Worm (Caenorhabditis elegans) whole organism, L4/young adult: ENCODE data around the gene coh-1.

Experiments
- W03F9.2 ChIP-seq: fragments of 150-350 bp; optimal IDR thresholded peaks from 2 replicates; lab custom pipeline; 2014; ENCODE audit warnings: missing biosample characterization, missing genetic modification characterization
- dao-5 ChIP-seq: sonication (generic microtip); optimal IDR thresholded peaks from 2 replicates; lab custom pipeline; 2016; ENCODE audit warnings: missing genotype, missing genetic modification characterization, moderate library complexity, missing compliant biosample characterization
- him-1 ChIP-seq: sonication (generic microtip); optimal IDR thresholded peaks from 2 replicates; lab custom pipeline; 2016; ENCODE audit warnings: missing genotype, missing genetic modification reagents, missing genetic modification characterization, missing compliant biosample characterization

coh-1 gene

DNA sequence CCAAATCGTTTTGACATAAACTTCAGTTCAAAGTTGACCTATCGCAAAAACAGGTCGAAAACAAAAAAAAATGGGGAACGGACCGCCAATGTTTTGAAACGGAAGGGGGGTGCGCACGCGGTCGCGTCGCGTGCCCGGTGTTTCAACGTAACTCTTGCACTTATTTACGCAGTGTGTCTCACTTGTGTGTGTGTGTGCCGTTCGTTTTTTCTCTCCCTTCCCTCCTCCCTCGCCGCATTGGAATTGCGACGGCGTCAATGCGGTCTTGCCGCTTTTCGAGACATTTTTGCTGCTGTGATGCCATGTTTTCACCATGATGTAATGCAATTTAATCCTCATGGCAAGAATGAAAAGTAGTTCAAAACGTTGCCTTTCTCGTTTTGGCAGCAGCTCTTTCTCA is 3.7 kb upstream of the coh-1 start:
- no peak for TF ChIP-seq him-1
- TF ChIP-seq dao-5: no peak
- no peak for TF ChIP-seq W03F9.2 (tag; lab: Kevin White, UChicago)

DNA sequence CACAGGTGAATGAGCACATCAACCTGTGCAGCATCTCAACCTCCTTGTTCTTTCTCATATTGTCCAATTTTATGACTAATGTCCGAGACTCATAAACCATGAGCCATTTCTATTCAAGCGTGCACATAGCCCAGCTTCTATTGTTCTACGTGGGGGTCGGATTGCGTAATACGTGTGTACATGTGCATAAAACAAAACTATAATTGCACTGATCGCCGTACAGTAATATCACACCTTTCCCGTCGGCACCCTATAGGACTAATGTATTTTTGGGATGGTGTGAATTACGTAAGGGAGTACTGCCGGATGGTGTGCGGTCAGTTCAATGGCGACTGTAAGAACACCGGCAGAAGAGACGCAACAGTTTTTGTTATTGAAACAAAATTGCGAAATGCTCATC is 4.9 kb downstream of the coh-1 start:
- TF ChIP-seq W03F9.2 (tag; lab: Kevin White, UChicago): no peak

DNA sequence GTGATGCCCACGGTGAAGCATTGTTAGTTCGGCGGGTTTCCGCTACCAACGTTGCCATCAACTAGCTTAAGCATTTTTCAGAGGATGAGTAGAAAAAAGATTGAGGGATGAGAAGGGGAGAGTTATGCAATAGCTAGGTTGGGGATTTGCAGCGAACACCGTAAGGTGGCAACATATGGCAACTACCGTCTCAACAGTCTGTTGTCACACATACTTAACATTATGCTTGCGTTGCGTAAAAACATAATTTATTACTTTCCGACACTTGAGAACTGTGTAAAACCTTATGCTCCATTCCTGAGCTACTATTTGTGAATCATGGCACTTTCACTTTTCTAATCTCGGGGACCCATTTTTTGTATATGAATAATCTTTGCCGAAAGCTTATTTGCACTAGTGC is 8.1 kb downstream of the coh-1 start:
- TF ChIP-seq W03F9.2 (tag; lab: Kevin White, UChicago) (no peak), dao-5 (no peak), him-1 (no peak)

DNA sequence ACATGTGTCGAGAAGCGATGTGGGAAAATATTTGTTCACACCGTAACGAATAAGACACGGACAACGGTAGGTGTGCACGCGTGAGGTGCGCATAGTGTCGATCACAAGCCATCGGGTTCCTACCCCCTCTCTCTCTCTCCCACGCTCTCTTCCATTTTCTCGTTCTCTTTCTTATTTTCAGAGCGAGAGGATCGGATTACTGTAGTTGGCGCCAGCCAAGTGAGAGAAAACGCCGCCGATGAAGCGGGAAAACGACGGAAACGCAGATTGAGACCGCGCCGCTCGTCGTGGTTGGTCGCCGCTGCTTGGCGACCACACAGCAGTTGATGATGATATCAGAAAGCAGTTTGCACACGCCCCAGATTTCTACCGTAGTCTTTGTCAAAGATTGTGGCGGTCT is 10.4 kb downstream of the coh-1 start:
- TF ChIP-seq him-1 (no peak), W03F9.2 (tag; lab: Kevin White, UChicago) (no peak), dao-5 (no peak)

DNA sequence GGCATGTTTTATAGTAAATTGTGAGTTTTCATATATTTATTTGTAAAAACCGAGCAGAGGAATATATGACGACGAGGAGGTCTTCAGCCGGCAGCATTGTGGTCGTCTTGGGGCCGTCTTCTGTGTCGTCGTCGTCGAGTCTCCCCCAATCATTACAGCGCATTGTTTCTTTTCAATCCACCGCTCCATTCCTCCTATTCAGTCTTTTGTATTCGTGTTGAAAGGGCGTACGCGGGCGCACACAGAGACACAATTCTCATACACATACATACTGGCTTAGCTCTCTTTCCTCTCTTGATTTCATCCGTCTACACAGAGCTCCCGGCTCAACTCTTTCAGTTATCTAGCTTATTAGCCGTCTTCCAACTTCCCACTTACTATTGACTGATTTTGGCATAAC is 11.2 kb downstream of the coh-1 start, which contains the start of gene sox-2:
Gene sox-2, minus strand, starts transcription at position 100 of the 400 bp plus-strand sequence.
- TF ChIP-seq dao-5 (no peak), W03F9.2 (tag; lab: Kevin White, UChicago) (no peak), him-1 (no peak)

DNA sequence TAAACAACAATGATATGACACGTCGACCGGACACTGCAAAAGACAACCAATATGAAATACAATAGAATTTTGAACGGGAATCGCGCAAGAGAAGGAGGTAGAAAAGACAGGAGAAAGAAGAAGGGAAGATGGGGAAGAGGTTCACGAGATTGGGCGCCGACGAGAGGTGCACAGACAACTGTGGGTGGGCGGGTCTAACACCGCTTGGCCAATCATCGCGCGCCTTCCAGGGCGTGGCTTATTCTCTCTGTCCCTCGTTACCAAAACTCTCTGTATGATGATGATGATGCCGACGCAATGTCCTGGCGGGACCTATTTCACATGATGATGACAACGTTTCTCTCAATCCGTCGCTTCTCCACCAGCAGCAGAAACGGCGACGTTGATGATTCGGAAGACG is 14.3 kb downstream of the coh-1 start:
- TF ChIP-seq W03F9.2 (tag; lab: Kevin White, UChicago) (no peak), dao-5 (no peak), him-1 (no peak)

DNA sequence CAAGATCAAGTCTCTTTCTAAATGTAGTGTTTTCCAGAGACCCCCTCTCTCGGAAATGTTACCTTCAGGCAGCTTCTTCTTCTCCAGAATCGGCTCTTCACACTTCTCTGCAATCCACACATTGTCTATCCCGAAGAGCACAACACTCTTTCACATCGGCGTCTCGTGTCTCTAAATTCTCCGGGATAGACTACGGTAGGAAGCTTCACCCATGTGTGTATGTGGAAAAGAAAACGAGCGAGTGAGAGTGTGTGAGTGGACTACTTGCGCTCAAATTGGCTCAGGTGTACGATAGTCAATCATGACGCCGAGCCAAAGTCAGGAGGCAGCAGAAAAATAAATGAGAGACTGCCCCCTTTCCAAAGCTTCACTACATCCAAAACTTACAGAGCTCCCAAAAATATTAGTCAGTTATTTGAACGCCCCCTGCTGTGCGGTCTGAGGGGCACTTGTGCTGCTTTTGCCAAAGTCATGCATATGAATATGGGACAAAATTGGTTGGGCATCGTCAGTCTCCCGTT is 17.6 kb downstream of the coh-1 start:
- TF ChIP-seq him-1 (no peak), W03F9.2 (tag; lab: Kevin White, UChicago) (no peak), dao-5 (no peak)

DNA sequence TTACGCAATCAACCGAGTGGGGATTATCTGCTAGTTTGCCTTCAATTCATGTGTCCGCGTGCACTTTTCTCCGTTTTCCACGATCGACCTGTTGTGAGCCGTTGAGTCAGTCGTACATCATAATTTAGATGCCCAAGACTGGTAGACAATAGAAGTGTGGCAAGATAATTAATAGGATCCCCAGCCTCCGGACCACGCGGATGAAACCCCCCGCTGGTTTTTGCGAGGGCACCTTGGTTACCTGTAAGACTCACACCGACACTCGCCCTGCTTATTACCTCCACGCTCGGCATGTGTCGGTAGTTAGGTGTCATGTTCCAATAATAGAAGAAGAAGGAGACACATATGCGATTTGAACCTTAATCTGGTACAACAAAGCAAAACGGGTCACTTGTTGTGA is 18.9 kb downstream of the coh-1 start:
- TF ChIP-seq him-1: no peak

DNA sequence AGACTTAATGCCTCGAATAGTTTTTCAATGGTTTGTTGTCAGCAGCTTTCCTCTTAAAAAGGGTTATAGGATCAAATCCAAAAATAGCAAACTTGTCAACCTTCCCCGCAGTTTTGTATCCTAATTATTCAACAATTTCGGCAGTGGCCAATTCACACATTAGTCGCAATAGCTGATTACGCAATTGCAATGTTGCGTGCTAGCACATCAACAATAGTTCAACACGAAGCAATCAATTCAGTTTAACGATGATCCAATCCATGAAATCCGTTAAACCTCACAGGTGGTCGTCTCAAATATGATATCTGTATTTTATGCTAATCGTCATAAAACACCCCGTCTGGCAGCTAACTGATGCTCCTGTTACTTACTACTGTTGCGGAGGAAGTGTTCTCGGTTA is 22.2 kb downstream of the coh-1 start:
- no peak for TF ChIP-seq him-1
- TF ChIP-seq W03F9.2 (tag; lab: Kevin White, UChicago): no peak
- TF ChIP-seq dao-5: no peak

DNA sequence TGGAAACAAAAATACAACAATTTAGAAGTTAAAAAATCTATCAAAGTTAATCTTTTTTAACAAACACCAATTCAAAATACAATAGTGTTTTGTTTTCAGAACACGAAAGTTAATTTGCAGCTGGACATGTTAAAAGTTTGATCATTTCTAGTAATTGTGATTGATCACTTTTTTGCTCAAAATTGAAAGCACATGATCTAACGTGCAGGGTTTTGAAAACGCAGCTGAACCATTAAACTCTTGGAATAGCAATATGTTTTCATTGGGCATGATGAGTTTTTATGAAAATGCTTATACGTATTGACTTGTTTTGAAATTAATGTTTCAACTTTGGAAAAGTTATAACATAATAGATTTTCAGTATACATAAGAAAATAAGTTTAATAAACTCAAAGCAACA is 27.5 kb downstream of the coh-1 start:
- TF ChIP-seq dao-5: no peak
- no peak for TF ChIP-seq W03F9.2 (tag; lab: Kevin White, UChicago)
- TF ChIP-seq him-1: no peak

DNA sequence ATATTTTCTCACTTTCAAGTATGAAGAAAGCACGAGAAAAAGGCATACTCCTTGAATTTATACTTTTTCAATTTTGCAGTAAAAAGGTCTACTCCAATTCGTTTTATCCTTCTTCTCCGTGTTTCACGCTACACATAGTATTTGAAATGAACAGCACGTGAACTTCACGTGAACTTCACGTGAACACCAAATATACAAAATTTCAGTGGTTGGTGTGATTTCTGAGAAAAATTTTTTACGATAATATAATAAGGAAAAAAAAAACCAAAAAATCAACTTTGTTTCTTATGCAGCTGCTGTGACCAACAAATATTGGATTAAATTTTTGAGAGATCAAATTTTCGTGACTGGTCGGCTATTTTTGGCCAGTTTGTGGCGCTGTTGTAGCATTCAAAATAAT is 28.3 kb downstream of the coh-1 start:
- no peak for TF ChIP-seq him-1
- TF ChIP-seq W03F9.2 (tag; lab: Kevin White, UChicago): no peak
- no peak for TF ChIP-seq dao-5

DNA sequence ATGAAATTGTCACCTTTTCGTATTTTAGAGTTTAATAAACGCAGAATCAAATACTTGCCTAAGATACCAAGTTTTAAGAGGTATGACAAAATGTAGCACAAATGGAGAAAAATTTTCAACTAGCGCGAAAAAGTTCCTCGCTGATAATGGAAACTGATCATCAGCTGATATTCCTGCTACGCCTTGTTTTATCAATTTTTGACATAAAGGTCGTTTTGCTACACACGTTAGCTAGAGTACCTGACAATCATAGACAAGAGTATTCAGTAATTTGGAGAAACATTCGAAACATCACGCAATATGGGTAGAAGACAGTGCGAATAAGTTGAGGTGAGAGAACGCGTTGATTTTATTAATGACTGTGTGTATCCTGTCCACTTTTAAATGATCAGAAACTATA is 29.1 kb downstream of the coh-1 start:
- TF ChIP-seq W03F9.2 (tag; lab: Kevin White, UChicago): no peak
- no peak for TF ChIP-seq dao-5
- TF ChIP-seq him-1: no peak

DNA sequence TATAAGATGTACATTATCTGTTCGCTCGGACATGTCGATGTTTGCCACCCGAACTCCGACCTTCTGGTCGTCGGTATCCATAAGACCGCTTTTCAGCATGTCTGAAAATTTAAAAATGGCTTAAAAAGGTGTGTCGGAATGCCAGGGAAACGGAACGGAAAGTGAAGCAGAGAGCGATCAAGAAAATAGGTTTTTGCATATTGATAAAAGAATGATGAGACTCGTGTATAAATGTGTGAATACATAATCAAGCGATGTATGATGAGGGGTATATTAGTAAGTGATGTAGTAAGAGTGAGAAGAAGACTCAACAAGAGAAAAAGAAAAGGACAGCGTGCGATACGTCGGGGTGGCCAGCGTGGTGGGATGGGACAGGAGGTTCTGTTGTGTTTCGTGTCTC is 32.3 kb downstream of the coh-1 start, which contains the start of gene acl-12:
Gene acl-12, minus strand, starts transcription at position 101 of the 400 bp plus-strand sequence.
- TF ChIP-seq dao-5 (no peak), him-1 (no peak), W03F9.2 (tag; lab: Kevin White, UChicago) (no peak)

DNA sequence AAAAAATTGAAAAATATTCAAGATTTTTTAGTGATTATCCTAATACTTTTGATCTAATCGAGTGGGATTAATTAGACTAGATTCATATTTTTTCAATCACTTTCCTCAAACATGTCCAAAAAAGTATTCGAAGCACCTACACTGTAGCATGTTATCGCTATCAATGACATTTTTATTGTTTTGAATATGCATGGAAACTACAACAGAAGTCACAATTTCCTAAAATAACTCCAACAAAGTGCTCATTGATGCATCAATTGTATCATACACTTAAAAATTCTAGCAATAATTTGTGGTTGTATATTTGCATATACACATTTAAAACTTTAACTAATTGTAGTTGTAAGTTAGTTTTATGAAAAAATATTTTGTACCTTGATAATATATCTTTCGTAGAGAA is 34.7 kb downstream of the coh-1 start:
- TF ChIP-seq W03F9.2 (tag; lab: Kevin White, UChicago) (no peak), him-1 (no peak), dao-5 (no peak)

DNA sequence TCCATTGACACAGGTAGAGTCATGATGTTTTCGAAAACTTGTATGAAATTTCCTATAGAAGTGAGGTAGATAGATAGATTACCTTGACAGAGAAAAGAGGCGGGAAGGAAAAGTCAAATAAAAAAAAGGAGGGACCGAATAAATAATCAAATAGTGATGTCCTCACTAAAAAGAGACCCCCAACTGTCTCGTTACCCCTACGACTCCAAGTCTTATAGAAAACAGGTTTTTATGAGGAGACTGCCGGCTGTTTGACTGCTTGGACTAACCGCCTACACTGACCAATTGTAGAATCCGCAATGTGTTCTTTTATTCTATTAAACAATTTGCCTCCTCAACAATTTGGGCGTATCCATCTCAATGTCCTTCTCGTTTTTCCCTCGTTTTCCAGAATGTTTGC is 36.9 kb downstream of the coh-1 start, which contains the start of gene C01C10.2:
Gene C01C10.2, minus strand, starts transcription at position 170 of the 400 bp plus-strand sequence.
- TF ChIP-seq dao-5 (no peak), him-1 (no peak), W03F9.2 (tag; lab: Kevin White, UChicago) (no peak)

DNA sequence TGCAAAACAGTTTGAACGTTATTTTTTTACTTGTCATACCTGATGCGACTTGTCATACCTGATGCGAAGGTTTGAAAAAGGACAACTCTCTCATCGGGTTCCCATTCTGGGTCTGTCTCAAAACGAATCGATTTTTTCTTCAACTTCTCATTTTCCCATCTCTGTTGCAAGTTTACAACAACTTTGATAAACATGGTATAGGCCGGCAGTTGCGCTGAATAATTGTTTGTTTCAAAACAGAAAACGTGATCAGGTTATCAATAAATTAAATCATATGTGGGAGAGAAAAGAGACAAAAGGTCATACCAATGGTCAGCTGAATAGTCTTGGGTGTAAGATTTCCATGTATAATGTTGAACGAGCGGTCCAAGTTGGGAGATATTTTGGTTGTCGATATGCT is 37.9 kb downstream of the coh-1 start:
- TF ChIP-seq W03F9.2 (tag; lab: Kevin White, UChicago): no peak
- TF ChIP-seq him-1: no peak
- no peak for TF ChIP-seq dao-5
